Worm (Caenorhabditis elegans): ENCODE measurements around the gene E02A10.3.

E02A10.3 gene

DNA sequence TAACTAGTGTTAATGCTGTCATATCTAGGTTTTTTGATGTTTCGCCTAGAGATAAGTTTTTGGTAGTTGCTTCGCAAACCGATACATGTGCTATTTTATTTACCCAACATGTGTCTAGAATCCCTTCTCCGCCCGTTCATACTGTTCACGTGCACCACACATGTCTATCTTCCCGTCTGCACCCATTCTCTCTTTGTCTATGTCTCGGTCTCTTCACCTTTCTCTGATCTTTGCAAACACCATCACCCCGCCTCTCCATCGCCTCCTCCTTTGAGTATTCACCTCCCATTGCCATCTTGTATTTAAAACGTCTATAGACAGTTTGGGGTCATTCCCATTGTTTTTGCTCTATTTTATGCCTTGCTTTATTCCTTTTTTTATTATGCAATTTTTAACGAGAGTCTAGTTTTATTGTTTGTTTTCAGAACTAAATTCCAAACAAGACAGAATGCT, 57.9 kb downstream of the E02A10.3 start, which contains the start of gene F56H9.2:
TSS of gene F56H9.2 (plus strand) at position 426 of the 453 bp plus-strand sequence.
- TF ChIP-seq chd-7 (tag; optimal IDR thresholded peaks at IDR 0.05) = peak; percentile 68
- TF ChIP-seq F52B5.7 (tag; optimal IDR thresholded peaks at IDR 0.05) = no peak
- peak; percentile 82 for TF ChIP-seq F22D6.2 (tag; optimal IDR thresholded peaks at IDR 0.05)
- TF ChIP-seq F33H1.4 (GFP tag; IDR thresholded peaks at IDR 0.05) = no peak
- peak; percentile 11 for TF ChIP-seq ets-4 (GFP tag; optimal IDR thresholded peaks at IDR 0.05)
- TF ChIP-seq efl-1 (GFP tag; optimal IDR thresholded peaks at IDR 0.05) = no peak
- TF ChIP-seq tbp1 (GFP tag; optimal IDR thresholded peaks at IDR 0.05) = peak; percentile 31
- no peak for TF ChIP-seq lsl-1 (GFP tag; optimal IDR thresholded peaks at IDR 0.05)
- peak; percentile 52 for TF ChIP-seq nhr-80 (tag; optimal IDR thresholded peaks at IDR 0.05)
- TF ChIP-seq nhr-27 (tag; optimal IDR thresholded peaks at IDR 0.05) = no peak
- no peak for TF ChIP-seq egl-18 (GFP tag; IDR thresholded peaks at IDR 0.05)
- TF ChIP-seq cebp-1 (GFP tag; IDR thresholded peaks at IDR 0.05) = no peak
- TF ChIP-seq cebp-1 (tag; optimal IDR thresholded peaks at IDR 0.05) = peak; percentile 64
- no peak for TF ChIP-seq mxl-1 (tag; optimal IDR thresholded peaks at IDR 0.05)
- peak; percentile 43; the same call in 1 of the 2 replicates for TF ChIP-seq mcd-1 (GFP tag; IDR thresholded peaks at IDR 0.05)
- peak; percentile 76 for TF ChIP-seq ztf-26 (tag; optimal IDR thresholded peaks at IDR 0.05)
- no peak for TF ChIP-seq snpc-4 (GFP tag; optimal IDR thresholded peaks at IDR 0.05)
- peak in 1 of 4 experiments; percentile 20 for TF ChIP-seq snpc-4 (tag; optimal IDR thresholded peaks at IDR 0.05)
- TF ChIP-seq lin-35 (GFP tag; optimal IDR thresholded peaks at IDR 0.05) = peak in 1 of 3 experiments; percentile 18
- no peak for TF ChIP-seq F10E7.11 (tag; optimal IDR thresholded peaks at IDR 0.05)
- TF ChIP-seq lin-40 (tag; optimal IDR thresholded peaks at IDR 0.05) = peak; percentile 67
- peak; percentile 5 for TF ChIP-seq die-1 (tag; optimal IDR thresholded peaks at IDR 0.05)
- TF ChIP-seq ztf-22 (GFP tag; optimal IDR thresholded peaks at IDR 0.05) = peak; percentile 73
- peak; percentile 7 for TF ChIP-seq somi-1 (GFP tag; optimal IDR thresholded peaks at IDR 0.05)
- TF ChIP-seq akir-1 (GFP tag; optimal IDR thresholded peaks at IDR 0.05) = no peak
- TF ChIP-seq K11D2.4 (GFP tag; IDR thresholded peaks at IDR 0.05) = peak; percentile 39; the same call in 1 of the 2 replicates
- TF ChIP-seq B0336.3 (GFP tag; IDR thresholded peaks at IDR 0.05) = peak; percentile 61
- peak; percentile 67; the same call in 1 of the 2 replicates for TF ChIP-seq C06A6.2 (GFP tag; conservative IDR thresholded peaks at IDR 0.05)
- TF ChIP-seq B0035.1 (tag; optimal IDR thresholded peaks at IDR 0.05) = no peak
- TF ChIP-seq pha-4 (tag; optimal IDR thresholded peaks at IDR 0.05) = peak; percentile 39
- no peak for TF ChIP-seq T26A5.8 (tag; optimal IDR thresholded peaks at IDR 0.05)
- TF ChIP-seq him-1 (tag; optimal IDR thresholded peaks at IDR 0.05) = no peak
- TF ChIP-seq xnd-1 (tag; optimal IDR thresholded peaks at IDR 0.05) = no peak
- TF ChIP-seq hmg-1.2 (GFP tag; IDR thresholded peaks at IDR 0.05) = peak; percentile 50; the same call in 1 of the 2 replicates
- peak; percentile 73 for TF ChIP-seq nfyb-1 (GFP tag; IDR thresholded peaks at IDR 0.05)
- peak; percentile 46; the same call in 1 of the 2 replicates for TF ChIP-seq ekl-4 (GFP tag; IDR thresholded peaks at IDR 0.05)
- 0 out of 2 replicates have a peak, but pooled peaks have one; percentile 21 for TF ChIP-seq rcor-1 (GFP tag; IDR thresholded peaks at IDR 0.05)
- TF ChIP-seq Y53G8AR.9 (GFP tag; conservative IDR thresholded peaks at IDR 0.05) = no peak
- peak; percentile 60 for TF ChIP-seq atf-7 (tag; optimal IDR thresholded peaks at IDR 0.05)
- TF ChIP-seq attf-5 (GFP tag; optimal IDR thresholded peaks at IDR 0.05) = peak; percentile 55
- peak; percentile 50; the same call in 1 of the 2 replicates for TF ChIP-seq hsf-1 (GFP tag; IDR thresholded peaks at IDR 0.05)
- TF ChIP-seq K12H6.12 (tag; optimal IDR thresholded peaks at IDR 0.05) = peak; percentile 67

All from whole organism, young adult.